Fruit fly (Drosophila melanogaster) whole organism, embryonic: ENCODE results near the gene UK114.

ENCODE experiments used
- CG10321 ChIP-seq: fragments of 200-800 bp; sonication (Bioruptor generic); IDR thresholded peaks from 2 replicates; pipeline ENCODE4 v1.3.6; 2022; ENCODE audit warnings: missing biosample characterization, missing genetic modification characterization
- CG10431 ChIP-seq: fragments of 200-800 bp; sonication (Bioruptor generic); optimal IDR thresholded peaks from 3 replicates; lab custom pipeline; 2018; ENCODE audit warnings: missing biosample characterization, mild to moderate bottlenecking, missing genetic modification characterization
- CG11085 ChIP-seq: fragments of 200-800 bp; sonication (Bioruptor generic); IDR thresholded peaks from 2 replicates; pipeline ENCODE4 v1.3.6; 2022; ENCODE audit warnings: missing biosample characterization, missing genetic modification characterization
- CG12391 ChIP-seq: fragments of 200-800 bp; sonication (Bioruptor generic); optimal IDR thresholded peaks from 3 replicates; lab custom pipeline; 2018; ENCODE audit warnings: missing biosample characterization, mild to moderate bottlenecking, missing genetic modification characterization, moderate library complexity
- CG13296 ChIP-seq: fragments of 200-800 bp; sonication (Bioruptor generic); optimal IDR thresholded peaks from 3 replicates; lab custom pipeline; 2018; ENCODE audit warnings: missing biosample characterization, mild to moderate bottlenecking, missing genetic modification characterization
- CG13894 ChIP-seq: fragments of 200-800 bp; sonication (Bioruptor generic); optimal IDR thresholded peaks from 3 replicates; lab custom pipeline; 2018; ENCODE audit warnings: missing biosample characterization, mild to moderate bottlenecking, missing genetic modification characterization, moderate library complexity
- CG14667 ChIP-seq: fragments of 200-800 bp; sonication (Bioruptor generic); IDR thresholded peaks from 2 replicates; pipeline ENCODE4 v1.3.6; 2022; ENCODE audit warnings: missing biosample characterization, missing genetic modification characterization
- CG14710 ChIP-seq: fragments of 200-800 bp; sonication (Bioruptor generic); optimal IDR thresholded peaks from 3 replicates; lab custom pipeline; 2019; ENCODE audit warnings: missing biosample characterization, mild to moderate bottlenecking, missing genetic modification characterization, moderate library complexity
- CG15269 ChIP-seq: fragments of 200-800 bp; sonication (Bioruptor generic); optimal IDR thresholded peaks from 2 replicates; lab custom pipeline; 2018; ENCODE audit warnings: missing biosample characterization, mild to moderate bottlenecking, missing genetic modification characterization, moderate library complexity
- CG18476 ChIP-seq: fragments of 200-800 bp; sonication (Bioruptor generic); optimal IDR thresholded peaks from 2 replicates; lab custom pipeline; 2016; ENCODE audit warnings: missing biosample characterization, mild to moderate bottlenecking, missing genetic modification characterization
- CG2129 ChIP-seq: fragments of 200-800 bp; sonication (Bioruptor generic); IDR thresholded peaks from 2 replicates; pipeline ENCODE4 v1.3.6; 2022; ENCODE audit warnings: missing biosample characterization, missing genetic modification characterization; ENCODE audit not compliant: partially characterized antibody
- CG2202 ChIP-seq: fragments of 200-800 bp; sonication (Bioruptor generic); optimal IDR thresholded peaks from 2 replicates; lab custom pipeline; 2018; ENCODE audit warnings: missing biosample characterization, mild to moderate bottlenecking, missing genetic modification characterization
- CG2678 ChIP-seq: fragments of 200-800 bp; sonication (Bioruptor generic); optimal IDR thresholded peaks from 3 replicates; lab custom pipeline; 2019; ENCODE audit warnings: missing biosample characterization, mild to moderate bottlenecking, missing genetic modification characterization, moderate library complexity
- CG34376 ChIP-seq: fragments of 200-800 bp; sonication (Bioruptor generic); optimal IDR thresholded peaks from 2 replicates; lab custom pipeline; 2018; ENCODE audit warnings: missing biosample characterization, mild to moderate bottlenecking, missing genetic modification characterization
- CG4282 ChIP-seq: fragments of 200-800 bp; sonication (Bioruptor generic); optimal IDR thresholded peaks from 2 replicates; lab custom pipeline; 2016; ENCODE audit warnings: missing biosample characterization, missing genetic modification characterization
- CG7839 ChIP-seq: fragments of 200-800 bp; sonication (Bioruptor generic); optimal IDR thresholded peaks from 3 replicates; lab custom pipeline; 2018; ENCODE audit warnings: missing biosample characterization, mild to moderate bottlenecking, missing genetic modification characterization, moderate library complexity
- CG8924 ChIP-seq: fragments of 200-800 bp; optimal IDR thresholded peaks from 3 replicates; lab custom pipeline; 2019; ENCODE audit warnings: missing biosample characterization, mild to moderate bottlenecking, missing genetic modification characterization, moderate library complexity
- Dad ChIP-seq: fragments of 200-800 bp; sonication (Bioruptor generic); optimal IDR thresholded peaks from 3 replicates; lab custom pipeline; 2016; ENCODE audit warnings: missing biosample characterization, missing genetic modification characterization
- Eip74EF ChIP-seq, 2 experiments: fragments of 200-800 bp in 1 of 2; fragments of >200 bp in 1 of 2; sonication (Bioruptor generic) in 1 of 2; optimal IDR thresholded peaks; 2 replicates each; lab custom pipeline; 2017 to 2019; ENCODE audit warnings: missing biosample characterization in 2 of 2, missing genetic modification characterization in 2 of 2, mild to moderate bottlenecking in 1 of 2, moderate library complexity in 1 of 2
- Elba2 ChIP-seq: fragments of 200-800 bp; sonication (Bioruptor generic); optimal IDR thresholded peaks from 3 replicates; lab custom pipeline; 2016; ENCODE audit warnings: missing biosample characterization, missing genetic modification characterization
- Gug ChIP-seq: fragments of 200-800 bp; sonication (Bioruptor generic); IDR thresholded peaks from 4 replicates; pipeline ENCODE4 v1.3.6; 2022; ENCODE audit warnings: missing biosample characterization, missing genetic modification characterization
- HHEX ChIP-seq: fragments of 200-800 bp; sonication (Bioruptor generic); optimal IDR thresholded peaks from 3 replicates; lab custom pipeline; 2017; ENCODE audit warnings: missing biosample characterization, mild to moderate bottlenecking, missing genetic modification characterization, missing genetic modification reagents
- Meics ChIP-seq: fragments of 200-800 bp; sonication (Bioruptor generic); optimal IDR thresholded peaks from 2 replicates; lab custom pipeline; 2017; ENCODE audit warnings: missing biosample characterization, mild to moderate bottlenecking, missing genetic modification characterization
- PHDP ChIP-seq: fragments of 200-800 bp; sonication (Bioruptor generic); optimal IDR thresholded peaks from 3 replicates; lab custom pipeline; 2018; ENCODE audit warnings: missing biosample characterization, mild to moderate bottlenecking, missing genetic modification characterization, moderate library complexity
- Sox102F ChIP-seq: fragments of 200-800 bp; sonication (Bioruptor generic); optimal IDR thresholded peaks from 2 replicates; lab custom pipeline; 2018; ENCODE audit warnings: missing biosample characterization, mild to moderate bottlenecking, missing genetic modification characterization, moderate library complexity
- Trl ChIP-seq, 3 experiments: fragments of >200 bp in 2 of 3; fragments of 200-800 bp in 1 of 3; sonication (Bioruptor generic) in 1 of 3; optimal IDR thresholded peaks; 2 replicates in 1 of 3; 3 replicates in 2 of 3; lab custom pipeline; 2016 to 2017; ENCODE audit warnings: missing biosample characterization in 1 of 3, missing genetic modification characterization in 1 of 3
- br ChIP-seq: fragments of >200 bp; optimal IDR thresholded peaks from 2 replicates; lab custom pipeline; 2017
- bsh ChIP-seq, 2 experiments: fragments of 200-800 bp; sonication (Bioruptor generic); optimal IDR thresholded peaks; 2 replicates each; lab custom pipeline; 2017 to 2018; ENCODE audit warnings: mild to moderate bottlenecking in 2 of 2, missing biosample characterization in 2 of 2, missing genetic modification characterization in 2 of 2, moderate library complexity in 1 of 2
- chif ChIP-seq, 2 experiments: fragments of 200-800 bp; sonication (Bioruptor generic); optimal IDR thresholded peaks; 3 replicates each; lab custom pipeline; 2016; ENCODE audit warnings: missing biosample characterization in 2 of 2, missing genetic modification characterization in 2 of 2
- chm ChIP-seq: fragments of 200-800 bp; sonication (Bioruptor generic); IDR thresholded peaks from 2 replicates; pipeline ENCODE4 v1.3.6; 2022; ENCODE audit warnings: missing biosample characterization, missing genetic modification characterization
- dmrt11E ChIP-seq: fragments of 200-800 bp; sonication (Bioruptor generic); optimal IDR thresholded peaks from 3 replicates; lab custom pipeline; 2018; ENCODE audit warnings: missing biosample characterization, mild to moderate bottlenecking, missing genetic modification characterization, moderate library complexity
- grau ChIP-seq: fragments of 200-800 bp; optimal IDR thresholded peaks from 3 replicates; lab custom pipeline; 2019; ENCODE audit warnings: missing biosample characterization, mild to moderate bottlenecking, missing genetic modification characterization, moderate library complexity
- gt ChIP-seq: fragments of 200-800 bp; sonication (Bioruptor generic); IDR thresholded peaks from 2 replicates; pipeline ENCODE4 v1.3.6; 2022; ENCODE audit warnings: missing biosample characterization, missing genetic modification characterization
- ham ChIP-seq: fragments of 200-800 bp; sonication (Bioruptor generic); IDR thresholded peaks from 2 replicates; pipeline ENCODE4 v1.3.6; 2022; ENCODE audit warnings: missing biosample characterization, missing genetic modification characterization
- hbn ChIP-seq: fragments of 200-800 bp; sonication (Bioruptor generic); IDR thresholded peaks from 2 replicates; pipeline ENCODE4 v1.3.6; 2022; ENCODE audit warnings: missing biosample characterization, missing genetic modification characterization; ENCODE audit not compliant: partially characterized antibody
- klu ChIP-seq: fragments of 200-800 bp; sonication (Bioruptor generic); IDR thresholded peaks from 2 replicates; pipeline ENCODE4 v1.3.6; 2022; ENCODE audit warnings: missing biosample characterization, missing genetic modification characterization
- lov ChIP-seq, 2 experiments: fragments of 200-800 bp in 1 of 2; fragments of >200 bp in 1 of 2; sonication (Bioruptor generic) in 1 of 2; IDR thresholded peaks in 1 of 2; optimal IDR thresholded peaks in 1 of 2; 2 replicates in 1 of 2; 3 replicates in 1 of 2; pipeline versions ENCODE4 v1.3.6 to Lab custom; 2017 to 2022; ENCODE audit warnings: missing biosample characterization in 1 of 2, missing genetic modification characterization in 1 of 2
- nau ChIP-seq: fragments of 200-800 bp; sonication (Bioruptor generic); optimal IDR thresholded peaks from 3 replicates; lab custom pipeline; 2017; ENCODE audit warnings: missing biosample characterization, mild to moderate bottlenecking, missing genetic modification characterization, missing genetic modification reagents
- nom ChIP-seq: fragments of 200-800 bp; sonication (Bioruptor generic); optimal IDR thresholded peaks from 2 replicates; lab custom pipeline; 2017; ENCODE audit warnings: missing biosample characterization, missing genetic modification characterization, mild to moderate bottlenecking, moderate library complexity, missing genetic modification reagents
- odd ChIP-seq: fragments of 200-800 bp; sonication (Bioruptor generic); optimal IDR thresholded peaks from 2 replicates; lab custom pipeline; 2017; ENCODE audit warnings: missing biosample characterization, mild to moderate bottlenecking, missing genetic modification characterization
- org-1 ChIP-seq: fragments of 200-800 bp; sonication (Bioruptor generic); optimal IDR thresholded peaks from 2 replicates; lab custom pipeline; 2017; ENCODE audit warnings: missing biosample characterization, missing genetic modification characterization
- pho ChIP-seq: fragments of 200-800 bp; sonication (Bioruptor generic); optimal IDR thresholded peaks from 2 replicates; lab custom pipeline; 2016; ENCODE audit warnings: missing biosample characterization, missing genetic modification characterization
- row ChIP-seq: fragments of 200-800 bp; sonication (Bioruptor generic); IDR thresholded peaks from 3 replicates; pipeline ENCODE4 v1.3.6; 2022; ENCODE audit warnings: missing biosample characterization, missing genetic modification characterization
- schlank ChIP-seq: fragments of 200-800 bp; sonication (Bioruptor generic); optimal IDR thresholded peaks from 2 replicates; lab custom pipeline; 2018; ENCODE audit warnings: missing biosample characterization, mild to moderate bottlenecking, missing genetic modification characterization
- sna ChIP-seq: fragments of 200-800 bp; sonication (Bioruptor generic); IDR thresholded peaks from 2 replicates; pipeline ENCODE4 v1.3.6; 2022; ENCODE audit warnings: missing biosample characterization, missing genetic modification characterization; ENCODE audit not compliant: partially characterized antibody
- unc-4 ChIP-seq: fragments of 200-800 bp; sonication (Bioruptor generic); IDR thresholded peaks from 2 replicates; pipeline ENCODE4 v1.3.6; 2022; ENCODE audit warnings: missing biosample characterization, missing genetic modification characterization; ENCODE audit not compliant: partially characterized antibody
- zen ChIP-seq: fragments of 200-800 bp; sonication (Bioruptor generic); optimal IDR thresholded peaks from 3 replicates; lab custom pipeline; 2018; ENCODE audit warnings: missing biosample characterization, mild to moderate bottlenecking, missing genetic modification characterization, moderate library complexity

Gene UK114

dm6 chr2L:15254229-15254861 is 20.5 kb downstream of the UK114 start (continued):
- TF ChIP-seq Trl (optimal IDR thresholded peaks at IDR 0.05; lab: Kevin White, UChicago), result no peak
- peak; percentile 15 for TF ChIP-seq Trl (GFP tag; optimal IDR thresholded peaks at IDR 0.05; lab: Kevin White, UChicago)
- TF ChIP-seq CG13296 (GFP tag; lab: Kevin White, UChicago), result peak; percentile 38
- TF ChIP-seq Elba2 (GFP tag; lab: Kevin White, UChicago), result no peak
- TF ChIP-seq CG18476, result peak; percentile 21
- no peak for TF ChIP-seq CG2129 (GFP tag; lab: Robert Waterston, UW)
- TF ChIP-seq CG14710, result peak; percentile 31
- no peak for TF ChIP-seq lov (optimal IDR thresholded peaks at IDR 0.05; lab: Kevin White, UChicago)
- TF ChIP-seq lov (GFP tag; IDR thresholded peaks at IDR 0.05; lab: Robert Waterston, UW), result no peak
- no peak for TF ChIP-seq dmrt11E (tag; lab: Kevin White, UChicago)
- TF ChIP-seq pho (GFP tag; lab: Kevin White, UChicago), result peak; percentile 17
- TF ChIP-seq CG34376 (GFP tag; lab: Kevin White, UChicago), result peak; percentile 17
- TF ChIP-seq schlank (tag; lab: Kevin White, UChicago), result peak; percentile 23
- TF ChIP-seq hbn (GFP tag; lab: Robert Waterston, UW), result no peak
- 0 out of 2 replicates have a peak, but pooled peaks have one; percentile 23 for TF ChIP-seq CG14667 (GFP tag; lab: Robert Waterston, UW)
- no peak for TF ChIP-seq nom (GFP tag; lab: Kevin White, UChicago)
- no peak for TF ChIP-seq Sox102F (GFP tag; lab: Kevin White, UChicago)
- TF ChIP-seq chif (GFP tag; optimal IDR thresholded peaks at IDR 0.05; lab: Kevin White, UChicago), result peak in 1 of 2 experiments; percentile 64
- no peak for TF ChIP-seq gt (GFP tag; lab: Robert Waterston, UW)
- no peak for TF ChIP-seq nau (GFP tag; lab: Kevin White, UChicago)
- TF ChIP-seq zen, result peak; percentile 19
- no peak for TF ChIP-seq CG10431
- peak; percentile 72 for TF ChIP-seq CG2678
- peak; percentile 63 for TF ChIP-seq CG7839
- no peak; the same call in 1 of the 2 replicates for TF ChIP-seq klu
- TF ChIP-seq Eip74EF (GFP tag; optimal IDR thresholded peaks at IDR 0.05; lab: Kevin White, UChicago), result no peak
- TF ChIP-seq PHDP (tag; lab: Kevin White, UChicago), result peak; percentile 33
- peak; percentile 20 for TF ChIP-seq org-1 (GFP tag; lab: Kevin White, UChicago)
- no peak for TF ChIP-seq chm
- TF ChIP-seq unc-4 (GFP tag; lab: Robert Waterston, UW), result no peak
- peak; percentile 27; the same call in 1 of the 2 replicates for TF ChIP-seq CG11085 (GFP tag; lab: Robert Waterston, UW)
- no peak for TF ChIP-seq CG10321 (GFP tag; lab: Robert Waterston, UW)
- TF ChIP-seq odd (GFP tag; lab: Kevin White, UChicago), result no peak
- no peak for TF ChIP-seq br (lab: Kevin White, UChicago)
- peak; percentile 60 for TF ChIP-seq CG12391 (tag; lab: Kevin White, UChicago)
- no peak for TF ChIP-seq sna (GFP tag; lab: Robert Waterston, UW)
- peak; percentile 17 for TF ChIP-seq Dad (GFP tag; lab: Kevin White, UChicago)
- no peak for TF ChIP-seq CG15269 (tag; lab: Kevin White, UChicago)
- peak; percentile 79 for TF ChIP-seq row
- no peak for TF ChIP-seq ham (GFP tag; lab: Robert Waterston, UW)
- peak; percentile 72 for TF ChIP-seq HHEX
- TF ChIP-seq grau, result peak; percentile 64
- no peak for TF ChIP-seq CG2202
- TF ChIP-seq CG13894 (tag; lab: Kevin White, UChicago), result no peak
- peak in 1 of 2 experiments; percentile 59 for TF ChIP-seq bsh (GFP tag; optimal IDR thresholded peaks at IDR 0.05; lab: Kevin White, UChicago)
- 0 out of 4 replicates have a peak, but pooled peaks have one; percentile 9 for TF ChIP-seq Gug (GFP tag; lab: Robert Waterston, UW)
- peak; percentile 46 for TF ChIP-seq CG8924 (tag; lab: Kevin White, UChicago)
- TF ChIP-seq Meics (GFP tag; lab: Kevin White, UChicago), result peak; percentile 71
- TF ChIP-seq CG4282 (GFP tag; lab: Kevin White, UChicago), result peak; percentile 29
